Fruit fly (Drosophila melanogaster) whole organism, embryonic: ENCODE results near the gene CG16789.

Experiments used
- Bgb ChIP-seq: fragments of 200-800 bp; sonication (Bioruptor generic); IDR thresholded peaks from 2 replicates; pipeline ENCODE4 v1.3.6; 2022; ENCODE audit warnings: missing biosample characterization, missing genetic modification characterization; ENCODE audit not compliant: partially characterized antibody
- CG10462 ChIP-seq: fragments of 200-800 bp; sonication (Bioruptor generic); optimal IDR thresholded peaks from 2 replicates; lab custom pipeline; 2016; ENCODE audit warnings: missing biosample characterization, missing genetic modification characterization
- CG10565 ChIP-seq: fragments of 200-800 bp; sonication (Bioruptor generic); optimal IDR thresholded peaks from 3 replicates; lab custom pipeline; 2016; ENCODE audit warnings: missing biosample characterization, mild to moderate bottlenecking, missing genetic modification characterization
- CG11695 ChIP-seq: fragments of 200-800 bp; sonication (Bioruptor generic); IDR thresholded peaks from 3 replicates; pipeline ENCODE4 v1.3.6; 2022; ENCODE audit warnings: missing biosample characterization, missing genetic modification characterization
- CG12391 ChIP-seq: fragments of 200-800 bp; sonication (Bioruptor generic); optimal IDR thresholded peaks from 3 replicates; lab custom pipeline; 2018; ENCODE audit warnings: missing biosample characterization, mild to moderate bottlenecking, missing genetic modification characterization, moderate library complexity
- CG14050 ChIP-seq: fragments of 200-800 bp; sonication (Bioruptor generic); IDR thresholded peaks from 3 replicates; pipeline ENCODE4 v1.3.6; 2022; ENCODE audit warnings: missing biosample characterization, missing genetic modification characterization
- CG15073 ChIP-seq: fragments of 200-800 bp; sonication (Bioruptor generic); optimal IDR thresholded peaks from 2 replicates; lab custom pipeline; 2016; ENCODE audit warnings: missing biosample characterization, missing genetic modification characterization
- CG15696 ChIP-seq: fragments of 200-800 bp; sonication (Bioruptor generic); optimal IDR thresholded peaks from 2 replicates; lab custom pipeline; 2019; ENCODE audit warnings: missing biosample characterization, mild to moderate bottlenecking, missing genetic modification characterization, moderate library complexity
- CG1647 ChIP-seq: fragments of 200-800 bp; sonication (Bioruptor generic); optimal IDR thresholded peaks from 3 replicates; lab custom pipeline; 2016; ENCODE audit warnings: missing biosample characterization, missing genetic modification characterization
- CG18476 ChIP-seq: fragments of 200-800 bp; sonication (Bioruptor generic); optimal IDR thresholded peaks from 2 replicates; lab custom pipeline; 2016; ENCODE audit warnings: missing biosample characterization, mild to moderate bottlenecking, missing genetic modification characterization
- CG2129 ChIP-seq: fragments of 200-800 bp; sonication (Bioruptor generic); IDR thresholded peaks from 2 replicates; pipeline ENCODE4 v1.3.6; 2022; ENCODE audit warnings: missing biosample characterization, missing genetic modification characterization; ENCODE audit not compliant: partially characterized antibody
- CG2889 ChIP-seq: fragments of 200-800 bp; sonication (Bioruptor generic); IDR thresholded peaks from 3 replicates; pipeline ENCODE4 v1.3.6; 2022; ENCODE audit warnings: missing biosample characterization, missing genetic modification characterization
- CG33213 ChIP-seq: fragments of 200-800 bp; sonication (Bioruptor generic); optimal IDR thresholded peaks from 3 replicates; lab custom pipeline; 2016; ENCODE audit warnings: missing biosample characterization, missing genetic modification characterization
- CG3847 ChIP-seq: fragments of 200-800 bp; sonication (Bioruptor generic); IDR thresholded peaks from 2 replicates; pipeline ENCODE4 v1.3.6; 2022; ENCODE audit warnings: missing biosample characterization, missing genetic modification characterization
- CG3995 ChIP-seq: fragments of 200-800 bp; sonication (Bioruptor generic); optimal IDR thresholded peaks from 3 replicates; lab custom pipeline; 2016; ENCODE audit warnings: missing biosample characterization, missing genetic modification characterization
- CG4282 ChIP-seq: fragments of 200-800 bp; sonication (Bioruptor generic); optimal IDR thresholded peaks from 2 replicates; lab custom pipeline; 2016; ENCODE audit warnings: missing biosample characterization, missing genetic modification characterization
- CG4404 ChIP-seq: fragments of 200-800 bp; sonication (Bioruptor generic); IDR thresholded peaks from 2 replicates; pipeline ENCODE4 v1.3.6; 2022; ENCODE audit warnings: missing biosample characterization, missing genetic modification characterization
- CG6683 ChIP-seq: fragments of 200-800 bp; sonication (Bioruptor generic); optimal IDR thresholded peaks from 2 replicates; lab custom pipeline; 2017; ENCODE audit warnings: missing biosample characterization, mild to moderate bottlenecking, missing genetic modification characterization, missing genetic modification reagents
- CG7745 ChIP-seq: fragments of 200-800 bp; sonication (Bioruptor generic); optimal IDR thresholded peaks from 2 replicates; lab custom pipeline; 2018; ENCODE audit warnings: missing biosample characterization, mild to moderate bottlenecking, missing genetic modification characterization, moderate library complexity
- Dip2 ChIP-seq: fragments of 200-800 bp; sonication (Bioruptor generic); IDR thresholded peaks from 2 replicates; pipeline ENCODE4 v1.3.6; 2022; ENCODE audit warnings: missing biosample characterization, missing genetic modification characterization
- Doc3 ChIP-seq: fragments of 200-800 bp; sonication (Bioruptor generic); IDR thresholded peaks from 3 replicates; pipeline ENCODE4 v1.3.6; 2022; ENCODE audit warnings: missing biosample characterization, missing genetic modification characterization; ENCODE audit not compliant: partially characterized antibody
- Fer3 ChIP-seq: fragments of 200-800 bp; sonication (Bioruptor generic); optimal IDR thresholded peaks from 2 replicates; lab custom pipeline; 2018; ENCODE audit warnings: missing biosample characterization, mild to moderate bottlenecking, missing genetic modification characterization, moderate library complexity
- HLH54F ChIP-seq: fragments of 200-800 bp; sonication (Bioruptor generic); optimal IDR thresholded peaks from 3 replicates; lab custom pipeline; 2016; ENCODE audit warnings: missing biosample characterization, missing genetic modification characterization
- Hmx ChIP-seq: fragments of 200-800 bp; sonication (Bioruptor generic); optimal IDR thresholded peaks from 2 replicates; lab custom pipeline; 2016; ENCODE audit warnings: missing biosample characterization, missing genetic modification characterization
- Lhr ChIP-seq: fragments of 200-800 bp; sonication (Bioruptor generic); optimal IDR thresholded peaks from 3 replicates; lab custom pipeline; 2017; ENCODE audit warnings: mild to moderate bottlenecking, missing biosample characterization, missing genetic modification reagents, missing genetic modification characterization
- MESR4 ChIP-seq: fragments of 200-800 bp; sonication (Bioruptor generic); optimal IDR thresholded peaks from 2 replicates; lab custom pipeline; 2018; ENCODE audit warnings: missing biosample characterization, mild to moderate bottlenecking, missing genetic modification characterization, moderate library complexity
- MTF-1 ChIP-seq: fragments of 200-800 bp; sonication (Bioruptor generic); optimal IDR thresholded peaks from 2 replicates; lab custom pipeline; 2018; ENCODE audit warnings: missing biosample characterization, mild to moderate bottlenecking, missing genetic modification characterization, borderline replicate concordance
- Oaz ChIP-seq: fragments of 200-800 bp; sonication (Bioruptor generic); IDR thresholded peaks from 2 replicates; pipeline ENCODE4 v1.3.6; 2022; ENCODE audit warnings: missing biosample characterization, missing genetic modification characterization
- Oli ChIP-seq: fragments of 200-800 bp; sonication (Bioruptor generic); optimal IDR thresholded peaks from 2 replicates; lab custom pipeline; 2018; ENCODE audit warnings: missing biosample characterization, mild to moderate bottlenecking, missing genetic modification characterization, moderate library complexity
- Sry-β ChIP-seq: fragments of 200-800 bp; sonication (Bioruptor generic); optimal IDR thresholded peaks from 2 replicates; lab custom pipeline; 2018; ENCODE audit warnings: missing biosample characterization, mild to moderate bottlenecking, missing genetic modification characterization, moderate library complexity
- YL-1 ChIP-seq: fragments of 200-800 bp; sonication (Bioruptor generic); optimal IDR thresholded peaks from 3 replicates; lab custom pipeline; 2017; ENCODE audit warnings: missing biosample characterization, mild to moderate bottlenecking, missing genetic modification characterization
- ab ChIP-seq: fragments of 200-800 bp; sonication (Bioruptor generic); optimal IDR thresholded peaks from 2 replicates; lab custom pipeline; 2016; ENCODE audit warnings: missing biosample characterization, missing genetic modification characterization
- ap ChIP-seq: fragments of 200-800 bp; sonication (Bioruptor generic); IDR thresholded peaks from 2 replicates; pipeline ENCODE4 v1.3.6; 2022; ENCODE audit warnings: missing biosample characterization, missing genetic modification characterization
- az2 ChIP-seq: fragments of 200-800 bp; sonication (Bioruptor generic); optimal IDR thresholded peaks from 3 replicates; lab custom pipeline; 2016; ENCODE audit warnings: missing biosample characterization, missing genetic modification characterization
- esg ChIP-seq: fragments of 200-800 bp; sonication (Bioruptor generic); conservative IDR thresholded peaks from 2 replicates; pipeline ENCODE4 v1.3.6; 2022; ENCODE audit warnings: missing biosample characterization, missing genetic modification characterization
- gem ChIP-seq: fragments of 200-800 bp; sonication (Bioruptor generic); optimal IDR thresholded peaks from 2 replicates; lab custom pipeline; 2019; ENCODE audit warnings: missing biosample characterization, mild to moderate bottlenecking, missing genetic modification characterization, moderate library complexity
- gfzf ChIP-seq: fragments of 200-800 bp; sonication (Bioruptor generic); optimal IDR thresholded peaks from 2 replicates; lab custom pipeline; 2016; ENCODE audit warnings: missing biosample characterization, mild to moderate bottlenecking, missing genetic modification characterization, moderate library complexity
- hth ChIP-seq: fragments of >200 bp; optimal IDR thresholded peaks from 2 replicates; lab custom pipeline; 2017; ENCODE audit warnings: inconsistent platforms
- kay ChIP-seq: fragments of 200-800 bp; sonication (Bioruptor generic); optimal IDR thresholded peaks from 2 replicates; lab custom pipeline; 2016; ENCODE audit warnings: missing biosample characterization, missing genetic modification characterization
- otp ChIP-seq: fragments of 200-800 bp; sonication (Bioruptor generic); IDR thresholded peaks from 3 replicates; pipeline ENCODE4, ENCODE4 v1.3.6; 2022; ENCODE audit warnings: missing biosample characterization, missing genetic modification characterization
- pho ChIP-seq: fragments of 200-800 bp; sonication (Bioruptor generic); optimal IDR thresholded peaks from 2 replicates; lab custom pipeline; 2016; ENCODE audit warnings: missing biosample characterization, missing genetic modification characterization
- schlank ChIP-seq: fragments of 200-800 bp; sonication (Bioruptor generic); optimal IDR thresholded peaks from 2 replicates; lab custom pipeline; 2018; ENCODE audit warnings: missing biosample characterization, mild to moderate bottlenecking, missing genetic modification characterization
- sens-2 ChIP-seq: fragments of 200-800 bp; sonication (Bioruptor generic); IDR thresholded peaks from 2 replicates; pipeline ENCODE4 v1.3.6; 2022; ENCODE audit warnings: missing biosample characterization, missing genetic modification characterization
- sob ChIP-seq: fragments of 200-800 bp; sonication (Bioruptor generic); IDR thresholded peaks from 2 replicates; pipeline ENCODE4 v1.3.6; 2022; ENCODE audit warnings: missing biosample characterization, missing genetic modification characterization
- tio ChIP-seq: fragments of 200-800 bp; sonication (Bioruptor generic); optimal IDR thresholded peaks from 2 replicates; lab custom pipeline; 2017; ENCODE audit warnings: missing biosample characterization, missing genetic modification characterization, inconsistent platforms
- tup ChIP-seq: fragments of 200-800 bp; sonication (Bioruptor generic); optimal IDR thresholded peaks from 2 replicates; lab custom pipeline; 2016; ENCODE audit warnings: missing biosample characterization, mild to moderate bottlenecking, missing genetic modification characterization, moderate library complexity
- twi ChIP-seq: fragments of 200-800 bp; optimal IDR thresholded peaks from 2 replicates; lab custom pipeline; 2019; ENCODE audit warnings: missing biosample characterization, mild to moderate bottlenecking, missing genetic modification characterization, moderate library complexity
- zfh2 ChIP-seq: fragments of 200-800 bp; sonication (Bioruptor generic); optimal IDR thresholded peaks from 2 replicates; lab custom pipeline; 2016; ENCODE audit warnings: missing biosample characterization, missing genetic modification characterization

Gene CG16789

dm6 chr3R:9533181-9534124 is 32.5 kb upstream of the CG16789 start (continued):
- TF ChIP-seq HLH54F (GFP tag; lab: Kevin White, UChicago): peak; percentile 95
- peak; percentile 94 for TF ChIP-seq CG6683
- no peak for TF ChIP-seq CG2129 (GFP tag; lab: Robert Waterston, UW)
- TF ChIP-seq Sry-β: peak; percentile 71
- peak; percentile 94 for TF ChIP-seq CG11695 (GFP tag; lab: Robert Waterston, UW)
- TF ChIP-seq ap (GFP tag; lab: Robert Waterston, UW): peak; percentile 63
- peak; percentile 79 for TF ChIP-seq CG3995
- TF ChIP-seq Bgb: peak; percentile 23; the same call in 1 of the 2 replicates
- peak; percentile 94 for TF ChIP-seq CG12391 (tag; lab: Kevin White, UChicago)
- TF ChIP-seq hth (lab: Kevin White, UChicago): no peak
- TF ChIP-seq pho (GFP tag; lab: Kevin White, UChicago): peak; percentile 95
- TF ChIP-seq Oaz: peak; percentile 75
- 0 out of 3 replicates have a peak, but pooled peaks have one; percentile 19 for TF ChIP-seq otp
- TF ChIP-seq CG2889 (GFP tag; lab: Robert Waterston, UW): peak; percentile 71; the same call in 1 of the 3 replicates
- peak; percentile 78 for TF ChIP-seq CG4282
- peak; percentile 85 for TF ChIP-seq YL-1 (GFP tag; lab: Kevin White, UChicago)
- TF ChIP-seq az2 (GFP tag; lab: Kevin White, UChicago): peak; percentile 95
- peak; percentile 57 for TF ChIP-seq MTF-1 (GFP tag; lab: Kevin White, UChicago)
- TF ChIP-seq CG14050 (GFP tag; lab: Robert Waterston, UW): peak; percentile 74
- TF ChIP-seq Dip2: peak; percentile 62; the same call in 1 of the 2 replicates
- TF ChIP-seq ab (GFP tag; lab: Kevin White, UChicago): peak; percentile 14
- TF ChIP-seq CG10565 (GFP tag; lab: Kevin White, UChicago): peak; percentile 63
- peak; percentile 95 for TF ChIP-seq zfh2 (GFP tag; lab: Kevin White, UChicago)
- TF ChIP-seq Oli: peak; percentile 98
- TF ChIP-seq tio (GFP tag; lab: Kevin White, UChicago): peak; percentile 97
- TF ChIP-seq Fer3 (tag; lab: Kevin White, UChicago): peak; percentile 89
- no peak for TF ChIP-seq CG7745 (tag; lab: Kevin White, UChicago)
- TF ChIP-seq CG1647 (GFP tag; lab: Kevin White, UChicago): peak; percentile 87
- TF ChIP-seq CG33213 (GFP tag; lab: Kevin White, UChicago): peak; percentile 67
- peak; percentile 90 for TF ChIP-seq esg (GFP tag; lab: Robert Waterston, UW)
- TF ChIP-seq twi (tag; lab: Kevin White, UChicago): peak; percentile 87
- TF ChIP-seq Hmx (GFP tag; lab: Kevin White, UChicago): peak; percentile 91
- peak; percentile 33; the same call in 1 of the 2 replicates for TF ChIP-seq sens-2
- peak; percentile 87 for TF ChIP-seq schlank (tag; lab: Kevin White, UChicago)
- TF ChIP-seq gem: peak; percentile 98
- TF ChIP-seq CG15073 (GFP tag; lab: Kevin White, UChicago): peak; percentile 71
- TF ChIP-seq Lhr (GFP tag; lab: Kevin White, UChicago): peak; percentile 81
- peak; percentile 71 for TF ChIP-seq CG15696 (tag; lab: Kevin White, UChicago)
- TF ChIP-seq sob (GFP tag; lab: Robert Waterston, UW): peak; percentile 85
- peak; percentile 7 for TF ChIP-seq gfzf (GFP tag; lab: Kevin White, UChicago)
- TF ChIP-seq CG3847 (GFP tag; lab: Robert Waterston, UW): peak; percentile 90
- peak; percentile 16 for TF ChIP-seq MESR4
- peak; percentile 96 for TF ChIP-seq CG18476
- 0 out of 3 replicates have a peak, but pooled peaks have one; percentile 19 for TF ChIP-seq Doc3
- TF ChIP-seq tup: peak; percentile 65
- TF ChIP-seq CG4404 (GFP tag; lab: Robert Waterston, UW): peak; percentile 86
- TF ChIP-seq CG10462 (GFP tag; lab: Kevin White, UChicago): peak; percentile 86
- TF ChIP-seq kay: peak; percentile 96
